Fruit fly (Drosophila melanogaster) whole organism, adult: ENCODE data around the gene aly.

ENCODE experiments used
- CG11617 ChIP-seq: fragments of 200-800 bp; sonication (Bioruptor generic); optimal IDR thresholded peaks from 2 replicates; lab custom pipeline; 2017; ENCODE audit warnings: mild to moderate bottlenecking, missing biosample characterization, missing genetic modification reagents, missing genetic modification characterization
- CG33017 ChIP-seq: fragments of 200-800 bp; sonication (Bioruptor generic); optimal IDR thresholded peaks from 2 replicates; lab custom pipeline; 2018; ENCODE audit warnings: missing biosample characterization, mild to moderate bottlenecking, missing genetic modification characterization, moderate library complexity
- CG7045 ChIP-seq: fragments of 200-800 bp; sonication (Bioruptor generic); optimal IDR thresholded peaks from 2 replicates; lab custom pipeline; 2017; ENCODE audit warnings: missing biosample characterization, mild to moderate bottlenecking, missing genetic modification characterization
- Crg-1 ChIP-seq: fragments of 200-800 bp; sonication (Bioruptor generic); optimal IDR thresholded peaks from 2 replicates; lab custom pipeline; 2016; ENCODE audit warnings: missing biosample characterization, missing genetic modification characterization
- Mnt ChIP-seq: fragments of 200-800 bp; sonication (Bioruptor generic); optimal IDR thresholded peaks from 2 replicates; lab custom pipeline; 2016; ENCODE audit warnings: missing biosample characterization, mild to moderate bottlenecking, missing genetic modification characterization
- kay ChIP-seq: fragments of 200-800 bp; sonication (Bioruptor generic); peaks from one replicate; lab custom pipeline; 2016; ENCODE audit warnings: missing biosample characterization, missing genetic modification characterization, borderline replicate concordance
- toe ChIP-seq: fragments of 200-800 bp; sonication (Bioruptor generic); optimal IDR thresholded peaks from 2 replicates; lab custom pipeline; 2016; ENCODE audit warnings: missing biosample characterization, missing genetic modification characterization

DNA sequence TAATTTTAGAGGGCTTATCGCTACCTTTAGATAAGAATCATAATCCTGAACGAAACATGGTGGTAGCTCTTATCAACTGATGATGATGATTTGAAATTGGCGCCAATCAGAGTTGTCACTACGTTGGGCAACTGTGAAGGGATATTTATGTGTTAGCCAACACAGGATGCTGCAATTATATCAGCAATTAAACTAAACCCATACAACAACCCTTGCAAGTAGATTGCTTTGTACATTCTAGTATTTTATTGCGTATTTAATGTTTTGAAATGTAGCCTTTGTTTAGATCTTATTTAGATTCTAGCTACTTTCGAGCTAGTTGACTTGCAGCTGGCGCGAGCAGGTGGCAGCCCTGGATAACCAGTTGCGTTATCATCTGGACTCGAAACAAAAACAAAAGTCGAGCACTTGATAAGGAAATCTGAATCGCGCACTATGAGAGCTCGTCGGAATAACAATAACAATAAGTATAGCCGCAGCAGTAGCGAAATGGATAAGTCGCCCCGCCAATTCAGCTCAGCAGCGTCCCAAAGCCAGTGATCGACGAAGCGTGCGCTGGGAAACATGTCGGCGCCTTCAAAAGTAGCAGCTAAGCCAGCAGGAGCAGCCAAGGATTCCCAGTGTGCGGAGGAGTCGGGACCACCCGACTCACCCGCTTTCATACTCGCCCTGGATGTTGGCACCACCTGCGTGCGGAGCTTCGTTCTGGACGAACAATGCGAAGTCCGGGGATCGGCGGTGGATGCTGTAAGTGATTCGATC is 26.0 kb upstream of the aly start, which contains the start of gene CG1271:
- peak; percentile 81 for TF ChIP-seq Crg-1 (GFP tag; lab: Kevin White, UChicago)
- TF ChIP-seq toe (GFP tag; lab: Kevin White, UChicago), result no peak
- TF ChIP-seq CG7045 (GFP tag; lab: Kevin White, UChicago), result peak; percentile 57
- peak; percentile 71 for TF ChIP-seq Mnt
- TF ChIP-seq CG33017 (tag; lab: Kevin White, UChicago), result peak; percentile 70
- no peak for TF ChIP-seq kay
- peak; percentile 78 for TF ChIP-seq CG11617 (GFP tag; lab: Kevin White, UChicago)
